Fruit fly (Drosophila melanogaster): ENCODE results near the gene CG42752.
A peak's percentile ranks its signal among the peaks of the same experiment; 100 is the strongest.

Gene CG42752

dm6 chr2L:18693877-18694723 lies 45.8 kb downstream of the CG42752 start (continued):
- TF ChIP-seq NC2β (GFP tag; optimal IDR thresholded peaks at IDR 0.05) (peak; percentile 49), Hand (GFP tag; optimal IDR thresholded peaks at IDR 0.05) (peak; percentile 10), ind (GFP tag; optimal IDR thresholded peaks at IDR 0.05) (peak; percentile 66), CG6813 (GFP tag; optimal IDR thresholded peaks at IDR 0.05) (peak; percentile 44), CG18262 (tag; optimal IDR thresholded peaks at IDR 0.05) (peak; percentile 62), Sry-δ (GFP tag; optimal IDR thresholded peaks at IDR 0.05) (peak; percentile 33), CG9876 (GFP tag; optimal IDR thresholded peaks at IDR 0.05) (peak; percentile 48), CG2889 (GFP tag; IDR thresholded peaks at IDR 0.05) (peak; percentile 63; the same call in 1 of the 3 replicates), CG4282 (GFP tag; optimal IDR thresholded peaks at IDR 0.05) (peak; percentile 18), exex (tag; optimal IDR thresholded peaks at IDR 0.05) (peak; percentile 25), gem (tag; optimal IDR thresholded peaks at IDR 0.05) (peak; percentile 65), esg (GFP tag; conservative IDR thresholded peaks at IDR 0.05) (peak; percentile 51), CrebB (tag; optimal IDR thresholded peaks at IDR 0.05) (peak; percentile 37), CG6654 (GFP tag; optimal IDR thresholded peaks at IDR 0.05) (no peak), Scr (GFP tag; IDR thresholded peaks at IDR 0.05; ENCODE audit: partially characterized antibody) (0 out of 2 replicates have a peak, but pooled peaks have one; percentile 12), CG8944 (GFP tag; optimal IDR thresholded peaks at IDR 0.05) (peak; percentile 52), otp (GFP tag; IDR thresholded peaks at IDR 0.05) (no peak; the same call in 2 of the 3 replicates), CG6765 (GFP tag; optimal IDR thresholded peaks at IDR 0.05) (no peak), dmrt11E (tag; optimal IDR thresholded peaks at IDR 0.05) (no peak), slou (GFP tag; optimal IDR thresholded peaks at IDR 0.05) (no peak), CG2712 (tag; optimal IDR thresholded peaks at IDR 0.05) (peak; percentile 56), HLH4C (GFP tag; IDR thresholded peaks at IDR 0.05; ENCODE audit: partially characterized antibody) (no peak), stwl (tag; optimal IDR thresholded peaks at IDR 0.05) (no peak), CG17802 (tag; optimal IDR thresholded peaks at IDR 0.05) (peak; percentile 37), Max (GFP tag; optimal IDR thresholded peaks at IDR 0.05) (peak; percentile 18), CG7357 (GFP tag; IDR thresholded peaks at IDR 0.05) (peak; percentile 40; the same call in 1 of the 3 replicates), CG12659 (GFP tag; optimal IDR thresholded peaks at IDR 0.05) (peak; percentile 50), CG6272 (GFP tag; IDR thresholded peaks at IDR 0.05) (peak; percentile 41; the same call in 1 of the 2 replicates), scrt (GFP tag; optimal IDR thresholded peaks at IDR 0.05) (peak; percentile 40), Hr78 (GFP tag; optimal IDR thresholded peaks at IDR 0.05) (no peak), pan (optimal IDR thresholded peaks at IDR 0.05) (no peak), pan (GFP tag; optimal IDR thresholded peaks at IDR 0.05 in 1 of 2, IDR thresholded peaks at IDR 0.05 in 1 of 2) (peak in 1 of 2 experiments; percentile 78), gfzf (GFP tag; optimal IDR thresholded peaks at IDR 0.05) (no peak), Mrtf (GFP tag; IDR thresholded peaks at IDR 0.05) (peak; percentile 55; the same call in 2 of the 3 replicates), ken (GFP tag; IDR thresholded peaks at IDR 0.05) (0 out of 3 replicates have a peak, but pooled peaks have one; percentile 47), HLH54F (GFP tag; optimal IDR thresholded peaks at IDR 0.05) (peak; percentile 53), tin (GFP tag; optimal IDR thresholded peaks at IDR 0.05) (peak; percentile 47), sr (GFP tag; IDR thresholded peaks at IDR 0.05) (peak; percentile 49; the same call in 1 of the 3 replicates), D19B (GFP tag; optimal IDR thresholded peaks at IDR 0.05) (peak; percentile 83), sens (GFP tag) (peak; percentile 93), CG10979 (tag; optimal IDR thresholded peaks at IDR 0.05) (peak; percentile 12), schlank (tag; optimal IDR thresholded peaks at IDR 0.05) (no peak), CG13296 (GFP tag; optimal IDR thresholded peaks at IDR 0.05) (peak; percentile 72), CG6683 (GFP tag; optimal IDR thresholded peaks at IDR 0.05) (no peak), unpg (GFP tag; optimal IDR thresholded peaks at IDR 0.05) (peak; percentile 59), CG12744 (GFP tag; optimal IDR thresholded peaks at IDR 0.05) (peak; percentile 42), CG1792 (GFP tag; optimal IDR thresholded peaks at IDR 0.05) (no peak), CG33213 (GFP tag; optimal IDR thresholded peaks at IDR 0.05) (peak; percentile 44)

All from whole organism, embryonic.